Worm (Caenorhabditis elegans) whole organism, late embryonic: Measurements from ENCODE around the gene Y108F1.5.

Source experiments
- ama-1 ChIP-seq: fragments of 150-350 bp; optimal IDR thresholded peaks from 2 replicates; lab custom pipeline; 2014
- ceh-14 ChIP-seq: sonication (generic microtip); optimal IDR thresholded peaks from 2 replicates; lab custom pipeline; 2016; ENCODE audit warnings: missing genotype, missing genetic modification characterization, missing compliant biosample characterization
- elt-2 ChIP-seq: sonication (generic microtip); optimal IDR thresholded peaks from 2 replicates; lab custom pipeline; 2016; ENCODE audit warnings: missing genetic modification reagents, missing genetic modification characterization, missing compliant biosample characterization
- pag-3 ChIP-seq: sonication (generic microtip); optimal IDR thresholded peaks from 2 replicates; lab custom pipeline; 2016; ENCODE audit warnings: missing compliant biosample characterization, missing genetic modification characterization, borderline replicate concordance
- pha-4 ChIP-seq: fragments of 150-350 bp; optimal IDR thresholded peaks from 2 replicates; lab custom pipeline; 2018; ENCODE audit warnings: missing biosample characterization, missing genetic modification reagents, missing genetic modification characterization
- pqm-1 ChIP-seq: sonication (generic microtip); optimal IDR thresholded peaks from 2 replicates; lab custom pipeline; 2016; ENCODE audit warnings: missing genetic modification characterization, missing compliant biosample characterization
- tbx-2 ChIP-seq: sonication (generic microtip); optimal IDR thresholded peaks from 2 replicates; lab custom pipeline; 2016; ENCODE audit warnings: missing genetic modification characterization, missing compliant biosample characterization
- unc-86 ChIP-seq: sonication (generic microtip); optimal IDR thresholded peaks from 2 replicates; lab custom pipeline; 2016; ENCODE audit warnings: missing genetic modification characterization, missing compliant biosample characterization

ce11 chrX:312908-313307 lies 39.1 kb upstream of the Y108F1.5 start, which contains the start of gene M02E1.4:
- TF ChIP-seq pha-4 (tag; lab: Kevin White, UChicago) (no peak), unc-86 (tag; lab: Kevin White, UChicago) (no peak), pqm-1 (tag; lab: Kevin White, UChicago) (no peak), ceh-14 (tag; lab: Kevin White, UChicago) (no peak), ama-1 (lab: Kevin White, UChicago) (no peak), elt-2 (tag; lab: Kevin White, UChicago) (no peak), tbx-2 (tag; lab: Kevin White, UChicago) (no peak), pag-3 (tag; lab: Kevin White, UChicago) (no peak)
